Fruit fly (Drosophila melanogaster): ENCODE measurements around the gene cv.
A peak's percentile ranks its signal among the peaks of the same experiment; 100 is the strongest.

Gene cv

DNA sequence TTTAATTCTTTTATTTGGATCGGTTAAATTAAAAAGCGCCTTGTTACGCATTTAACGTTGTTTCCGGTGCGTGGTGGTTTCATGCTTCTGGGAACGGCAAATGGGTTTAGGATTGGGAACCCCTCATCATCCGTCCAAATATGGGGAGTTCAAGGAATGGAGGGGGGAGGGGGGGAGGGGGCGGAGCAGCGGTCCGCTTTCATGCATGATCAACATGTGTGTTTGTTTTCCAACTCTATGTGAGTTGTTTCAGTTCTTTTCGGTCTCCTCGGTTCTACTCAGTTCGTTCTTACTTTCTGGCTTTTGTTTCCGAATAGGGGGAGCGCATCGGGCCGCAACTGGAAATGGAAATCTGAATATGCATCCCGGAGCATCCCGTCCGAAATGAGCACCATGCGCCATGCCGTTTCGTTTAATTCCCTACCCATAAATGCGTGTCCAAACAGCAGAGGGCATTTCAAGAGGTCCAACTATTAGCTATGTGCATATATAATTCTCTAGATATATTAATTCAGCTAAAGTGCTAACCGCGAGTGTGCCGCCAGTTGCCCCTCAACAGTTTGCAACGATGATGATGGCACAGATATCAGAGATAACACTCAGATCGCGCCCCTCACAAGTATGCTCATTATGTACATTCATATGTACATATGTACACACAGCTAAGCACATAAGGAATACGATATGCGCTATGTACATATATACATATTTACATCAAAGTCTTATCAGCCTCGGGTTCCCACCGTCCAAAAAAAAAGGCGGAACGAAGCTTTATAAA lies 12.2 kb upstream of the cv start (continued):
- peak; percentile 94 for TF ChIP-seq Max (GFP tag; optimal IDR thresholded peaks at IDR 0.05)
- TF ChIP-seq CG6175 (GFP tag; IDR thresholded peaks at IDR 0.05), result peak; percentile 86
- peak; percentile 69 for TF ChIP-seq peb (GFP tag; IDR thresholded peaks at IDR 0.05)
- peak; percentile 98 for TF ChIP-seq CG33557 (GFP tag; optimal IDR thresholded peaks at IDR 0.05)
- peak; percentile 76 for TF ChIP-seq CG8388 (GFP tag; optimal IDR thresholded peaks at IDR 0.05)
- peak; percentile 96 for TF ChIP-seq HmgZ (tag; optimal IDR thresholded peaks at IDR 0.05)
- peak; percentile 95 for TF ChIP-seq CG18599 (GFP tag; optimal IDR thresholded peaks at IDR 0.05)
- TF ChIP-seq nmo (GFP tag; optimal IDR thresholded peaks at IDR 0.05), result peak; percentile 72
- TF ChIP-seq tgo (GFP tag; IDR thresholded peaks at IDR 0.05), result peak; percentile 62; the same call in 2 of the 3 replicates
- TF ChIP-seq CG14667 (GFP tag; IDR thresholded peaks at IDR 0.05), result peak; percentile 53; the same call in 1 of the 2 replicates
- peak; percentile 90 for TF ChIP-seq sd (tag; optimal IDR thresholded peaks at IDR 0.05)
- TF ChIP-seq Atf-2 (GFP tag; optimal IDR thresholded peaks at IDR 0.05), result peak; percentile 88
- peak; percentile 59; the same call in 1 of the 2 replicates for TF ChIP-seq CkIIα-i1 (GFP tag; IDR thresholded peaks at IDR 0.05)
- peak; percentile 78 for TF ChIP-seq CG32767 (GFP tag; IDR thresholded peaks at IDR 0.05)
- TF ChIP-seq CG2875 (GFP tag; optimal IDR thresholded peaks at IDR 0.05), result peak; percentile 97
- no peak for TF ChIP-seq Lim3 (GFP tag; IDR thresholded peaks at IDR 0.05)
- peak; percentile 93 for TF ChIP-seq Fer2 (tag; optimal IDR thresholded peaks at IDR 0.05)
- TF ChIP-seq CG6272 (GFP tag; IDR thresholded peaks at IDR 0.05), result no peak
- no peak for TF ChIP-seq tna (GFP tag; IDR thresholded peaks at IDR 0.05; ENCODE audit: partially characterized antibody)
- TF ChIP-seq Sry-δ (GFP tag; optimal IDR thresholded peaks at IDR 0.05), result peak; percentile 53
- TF ChIP-seq D19B (GFP tag; optimal IDR thresholded peaks at IDR 0.05), result peak; percentile 52
- TF ChIP-seq ttk (GFP tag; IDR thresholded peaks at IDR 0.05), result peak; percentile 46; the same call in 1 of the 2 replicates
- peak; percentile 88 for TF ChIP-seq scrt (GFP tag; optimal IDR thresholded peaks at IDR 0.05)
- TF ChIP-seq lab (GFP tag; optimal IDR thresholded peaks at IDR 0.05), result peak; percentile 98
- TF ChIP-seq CG8281 (tag; optimal IDR thresholded peaks at IDR 0.05), result peak; percentile 90
- TF ChIP-seq CG6254 (GFP tag; optimal IDR thresholded peaks at IDR 0.05), result peak; percentile 89
- no peak for TF ChIP-seq dimm (GFP tag; IDR thresholded peaks at IDR 0.05)
- TF ChIP-seq Kr (GFP tag; optimal IDR thresholded peaks at IDR 0.05), result peak; percentile 92
- TF ChIP-seq CG11504 (tag; optimal IDR thresholded peaks at IDR 0.05), result peak; percentile 87
- TF ChIP-seq CG10274 (GFP tag; optimal IDR thresholded peaks at IDR 0.05), result peak; percentile 77
- peak; percentile 92 for TF ChIP-seq gcm (GFP tag; optimal IDR thresholded peaks at IDR 0.05)
- TF ChIP-seq otp (GFP tag; IDR thresholded peaks at IDR 0.05), result peak; percentile 94
- TF ChIP-seq gsb-n (tag; optimal IDR thresholded peaks at IDR 0.05), result peak; percentile 93
- peak; percentile 73 for TF ChIP-seq row (GFP tag; IDR thresholded peaks at IDR 0.05)
- peak in 1 of 2 experiments; percentile 92 for TF ChIP-seq Eip74EF (GFP tag; optimal IDR thresholded peaks at IDR 0.05)
- TF ChIP-seq lov (optimal IDR thresholded peaks at IDR 0.05), result no peak
- peak; percentile 96 for TF ChIP-seq lov (GFP tag; IDR thresholded peaks at IDR 0.05)
- peak; percentile 83 for TF ChIP-seq run (tag; optimal IDR thresholded peaks at IDR 0.05)
- peak; percentile 87 for TF ChIP-seq repo (GFP tag; optimal IDR thresholded peaks at IDR 0.05)
- TF ChIP-seq CG18764 (GFP tag; optimal IDR thresholded peaks at IDR 0.05), result peak; percentile 91
- peak; percentile 85 for TF ChIP-seq toy (GFP tag; IDR thresholded peaks at IDR 0.05)
- TF ChIP-seq CG13624 (GFP tag; optimal IDR thresholded peaks at IDR 0.05), result peak; percentile 78
- peak; percentile 95 for TF ChIP-seq CG34376 (GFP tag; optimal IDR thresholded peaks at IDR 0.05)
- TF ChIP-seq CG13123 (GFP tag; optimal IDR thresholded peaks at IDR 0.05), result peak; percentile 92
- peak; percentile 93 for TF ChIP-seq CG18476 (GFP tag; optimal IDR thresholded peaks at IDR 0.05)
- TF ChIP-seq ken (GFP tag; IDR thresholded peaks at IDR 0.05), result peak; percentile 84
- TF ChIP-seq mirr (GFP tag; optimal IDR thresholded peaks at IDR 0.05), result peak; percentile 98
- peak; percentile 98 for TF ChIP-seq CG15601 (tag; optimal IDR thresholded peaks at IDR 0.05)
- TF ChIP-seq onecut (GFP tag; IDR thresholded peaks at IDR 0.05), result peak; percentile 93
